Fruit fly (Drosophila melanogaster) whole organism, prepupa: ENCODE measurements around the gene Grx5.

Experiments
- Blimp-1 ChIP-seq: fragments of 200-800 bp; sonication (Bioruptor generic); optimal IDR thresholded peaks from 3 replicates; lab custom pipeline; 2017; ENCODE audit warnings: missing biosample characterization, missing genetic modification characterization, mild to moderate bottlenecking, moderate library complexity, missing genetic modification reagents
- CG10631 ChIP-seq: fragments of 200-800 bp; sonication (Bioruptor generic); optimal IDR thresholded peaks from 2 replicates; lab custom pipeline; 2016; ENCODE audit warnings: missing biosample characterization, missing genetic modification characterization
- CG10669 ChIP-seq: fragments of 200-800 bp; sonication (Bioruptor generic); optimal IDR thresholded peaks from 3 replicates; lab custom pipeline; 2018; ENCODE audit warnings: missing biosample characterization, mild to moderate bottlenecking, missing genetic modification characterization, moderate library complexity
- CG11294 ChIP-seq: fragments of 200-800 bp; sonication (Bioruptor generic); IDR thresholded peaks from 2 replicates; pipeline ENCODE4 v1.3.6; 2022; ENCODE audit warnings: missing biosample characterization, missing genetic modification characterization
- CG11762 ChIP-seq: fragments of 200-800 bp; sonication (Bioruptor generic); optimal IDR thresholded peaks from 3 replicates; lab custom pipeline; 2016; ENCODE audit warnings: missing biosample characterization, missing genetic modification characterization; ENCODE audit not compliant: insufficient read depth
- CG11902 ChIP-seq: fragments of 200-800 bp; sonication (Bioruptor generic); optimal IDR thresholded peaks from 3 replicates; lab custom pipeline; 2016; ENCODE audit warnings: missing biosample characterization, missing genetic modification characterization
- CG15336 ChIP-seq: fragments of 200-800 bp; sonication (Bioruptor generic); IDR thresholded peaks from 2 replicates; pipeline ENCODE4 v1.3.6; 2022; ENCODE audit warnings: missing biosample characterization, missing genetic modification characterization
- CG1621 ChIP-seq: fragments of 200-800 bp; sonication (Bioruptor generic); optimal IDR thresholded peaks from 3 replicates; lab custom pipeline; 2018; ENCODE audit warnings: missing biosample characterization, mild to moderate bottlenecking, missing genetic modification characterization
- CG3032 ChIP-seq: fragments of 200-800 bp; optimal IDR thresholded peaks from 2 replicates; lab custom pipeline; 2019; ENCODE audit warnings: missing biosample characterization, mild to moderate bottlenecking, missing genetic modification characterization, moderate library complexity
- CG31627 ChIP-seq: fragments of 200-800 bp; sonication (Bioruptor generic); optimal IDR thresholded peaks from 3 replicates; lab custom pipeline; 2016; ENCODE audit warnings: missing biosample characterization, missing genetic modification characterization
- CG34406 ChIP-seq: fragments of 200-800 bp; sonication (Bioruptor generic); optimal IDR thresholded peaks from 3 replicates; lab custom pipeline; 2016; ENCODE audit warnings: missing biosample characterization, missing genetic modification characterization
- CG4318 ChIP-seq: fragments of 200-800 bp; sonication (Bioruptor generic); optimal IDR thresholded peaks from 3 replicates; lab custom pipeline; 2017; ENCODE audit warnings: missing biosample characterization, mild to moderate bottlenecking, missing genetic modification characterization
- CG6163 ChIP-seq: fragments of 200-800 bp; sonication (Bioruptor generic); IDR thresholded peaks from 3 replicates; pipeline ENCODE4 v1.3.6; 2022; ENCODE audit warnings: missing biosample characterization, missing genetic modification characterization
- CG6276 ChIP-seq: fragments of 200-800 bp; sonication (Bioruptor generic); optimal IDR thresholded peaks from 2 replicates; lab custom pipeline; 2017; ENCODE audit warnings: missing biosample characterization, mild to moderate bottlenecking, missing genetic modification characterization
- CG6792 ChIP-seq: fragments of 200-800 bp; sonication (Bioruptor generic); optimal IDR thresholded peaks from 3 replicates; lab custom pipeline; 2016; ENCODE audit warnings: missing biosample characterization, missing genetic modification characterization
- CG6808 ChIP-seq: fragments of 200-800 bp; sonication (Bioruptor generic); optimal IDR thresholded peaks from 3 replicates; lab custom pipeline; 2017; ENCODE audit warnings: missing biosample characterization, missing genetic modification characterization, mild to moderate bottlenecking, moderate library complexity, missing genetic modification reagents
- CG7368 ChIP-seq: fragments of 200-800 bp; sonication (Bioruptor generic); optimal IDR thresholded peaks from 3 replicates; lab custom pipeline; 2016; ENCODE audit warnings: missing biosample characterization, missing genetic modification characterization
- CG8119 ChIP-seq: fragments of 200-800 bp; sonication (Bioruptor generic); IDR thresholded peaks from 3 replicates; pipeline ENCODE4 v1.3.6; 2022; ENCODE audit warnings: missing biosample characterization, missing genetic modification characterization
- CG8319 ChIP-seq: fragments of 200-800 bp; sonication (Bioruptor generic); optimal IDR thresholded peaks from 3 replicates; lab custom pipeline; 2016; ENCODE audit warnings: missing biosample characterization, missing genetic modification characterization
- CG8632 ChIP-seq: fragments of 200-800 bp; sonication (Bioruptor generic); optimal IDR thresholded peaks from 3 replicates; lab custom pipeline; 2016; ENCODE audit warnings: missing biosample characterization, missing genetic modification characterization
- Eip78C ChIP-seq: fragments of 200-800 bp; sonication (Bioruptor generic); peaks from one replicate; lab custom pipeline; 2016; ENCODE audit warnings: missing biosample characterization, missing genetic modification characterization
- Eip93F ChIP-seq: fragments of 200-800 bp; sonication (Bioruptor generic); optimal IDR thresholded peaks from 2 replicates; lab custom pipeline; 2016; ENCODE audit warnings: missing biosample characterization, mild to moderate bottlenecking, missing genetic modification characterization
- Ets21C ChIP-seq: fragments of 200-800 bp; sonication (Bioruptor generic); optimal IDR thresholded peaks from 3 replicates; lab custom pipeline; 2016; ENCODE audit warnings: missing biosample characterization, missing genetic modification characterization
- Ets96B ChIP-seq: fragments of 200-800 bp; optimal IDR thresholded peaks from 2 replicates; lab custom pipeline; 2019; ENCODE audit warnings: missing biosample characterization, mild to moderate bottlenecking, missing genetic modification characterization, moderate library complexity
- Gug ChIP-seq: fragments of 200-800 bp; sonication (Bioruptor generic); IDR thresholded peaks from 2 replicates; pipeline ENCODE4 v1.3.6; 2022; ENCODE audit warnings: missing biosample characterization, missing genetic modification characterization
- Hr39 ChIP-seq: fragments of 200-800 bp; sonication (Bioruptor generic); optimal IDR thresholded peaks from 2 replicates; lab custom pipeline; 2016; ENCODE audit warnings: missing biosample characterization, missing genetic modification characterization
- Hr4 ChIP-seq: fragments of 200-800 bp; sonication (Bioruptor generic); optimal IDR thresholded peaks from 3 replicates; lab custom pipeline; 2016; ENCODE audit warnings: missing biosample characterization, missing genetic modification characterization
- Lpt ChIP-seq: fragments of 200-800 bp; sonication (Bioruptor generic); optimal IDR thresholded peaks from 3 replicates; lab custom pipeline; 2016; ENCODE audit warnings: missing biosample characterization, missing genetic modification characterization
- Met ChIP-seq: fragments of 200-800 bp; sonication (Bioruptor generic); optimal IDR thresholded peaks from 3 replicates; lab custom pipeline; 2016; ENCODE audit warnings: missing biosample characterization, missing genetic modification characterization
- OdsH ChIP-seq: fragments of 200-800 bp; sonication (Bioruptor generic); optimal IDR thresholded peaks from 3 replicates; lab custom pipeline; 2016; ENCODE audit warnings: missing biosample characterization, missing genetic modification characterization
- Smox ChIP-seq: fragments of 200-800 bp; sonication (Bioruptor generic); optimal IDR thresholded peaks from 3 replicates; lab custom pipeline; 2016; ENCODE audit warnings: missing biosample characterization, missing genetic modification characterization
- Sox102F ChIP-seq: fragments of 200-800 bp; sonication (Bioruptor generic); optimal IDR thresholded peaks from 2 replicates; lab custom pipeline; 2016; ENCODE audit warnings: missing biosample characterization, mild to moderate bottlenecking, missing genetic modification characterization
- Sox14 ChIP-seq: fragments of 200-800 bp; sonication (Bioruptor generic); optimal IDR thresholded peaks from 3 replicates; lab custom pipeline; 2016; ENCODE audit warnings: missing biosample characterization, missing genetic modification characterization
- Sox15 ChIP-seq: fragments of 200-800 bp; sonication (Bioruptor generic); optimal IDR thresholded peaks from 3 replicates; lab custom pipeline; 2016; ENCODE audit warnings: missing biosample characterization, missing genetic modification characterization
- acj6 ChIP-seq: fragments of 200-800 bp; sonication (Bioruptor generic); optimal IDR thresholded peaks from 3 replicates; lab custom pipeline; 2016; ENCODE audit warnings: missing biosample characterization, missing genetic modification characterization
- dac ChIP-seq: fragments of 200-800 bp; sonication (Bioruptor generic); optimal IDR thresholded peaks from 2 replicates; lab custom pipeline; 2017; ENCODE audit warnings: missing biosample characterization, mild to moderate bottlenecking, missing genetic modification characterization
- dsx ChIP-seq: fragments of 200-800 bp; optimal IDR thresholded peaks from 3 replicates; lab custom pipeline; 2019; ENCODE audit warnings: missing biosample characterization, mild to moderate bottlenecking, missing genetic modification characterization, moderate library complexity; ENCODE audit not compliant: poor library complexity, severe bottlenecking
- eg ChIP-seq: fragments of 200-800 bp; sonication (Bioruptor generic); IDR thresholded peaks from 3 replicates; pipeline ENCODE4 v1.3.6; 2022; ENCODE audit warnings: missing biosample characterization, missing genetic modification characterization
- esn ChIP-seq: fragments of 200-800 bp; sonication (Bioruptor generic); optimal IDR thresholded peaks from 2 replicates; lab custom pipeline; 2016; ENCODE audit warnings: missing biosample characterization, mild to moderate bottlenecking, missing genetic modification characterization, moderate library complexity
- fd59A ChIP-seq: fragments of 200-800 bp; sonication (Bioruptor generic); optimal IDR thresholded peaks from 2 replicates; lab custom pipeline; 2017; ENCODE audit warnings: missing biosample characterization, mild to moderate bottlenecking, missing genetic modification characterization, missing genetic modification reagents
- fd85E ChIP-seq: fragments of 200-800 bp; sonication (Bioruptor generic); optimal IDR thresholded peaks from 3 replicates; lab custom pipeline; 2016; ENCODE audit warnings: missing biosample characterization, missing genetic modification characterization
- fkh ChIP-seq: fragments of 200-800 bp; sonication (Bioruptor generic); optimal IDR thresholded peaks from 3 replicates; lab custom pipeline; 2017; ENCODE audit warnings: missing biosample characterization, mild to moderate bottlenecking, missing genetic modification characterization, moderate library complexity
- lz ChIP-seq: fragments of 200-800 bp; sonication (Bioruptor generic); optimal IDR thresholded peaks from 3 replicates; lab custom pipeline; 2016; ENCODE audit warnings: missing biosample characterization, missing genetic modification characterization
- net ChIP-seq: fragments of 200-800 bp; sonication (Bioruptor generic); optimal IDR thresholded peaks from 3 replicates; lab custom pipeline; 2016; ENCODE audit warnings: missing biosample characterization, missing genetic modification characterization
- pdm3 ChIP-seq: fragments of 200-800 bp; sonication (Bioruptor generic); optimal IDR thresholded peaks from 3 replicates; lab custom pipeline; 2016; ENCODE audit warnings: missing biosample characterization, missing genetic modification characterization
- salr ChIP-seq, 2 experiments: fragments of 200-800 bp; sonication (Bioruptor generic); optimal IDR thresholded peaks; 3 replicates each; lab custom pipeline; 2016 to 2018; ENCODE audit warnings: missing biosample characterization in 2 of 2, missing genetic modification characterization in 2 of 2, mild to moderate bottlenecking in 1 of 2
- spab ChIP-seq: fragments of 200-800 bp; sonication (Bioruptor generic); optimal IDR thresholded peaks from 2 replicates; lab custom pipeline; 2017; ENCODE audit warnings: missing biosample characterization, mild to moderate bottlenecking, missing genetic modification characterization, missing genetic modification reagents
- ss ChIP-seq, 2 experiments: fragments of 200-800 bp; sonication (Bioruptor generic); optimal IDR thresholded peaks; 2 replicates in 1 of 2; 3 replicates in 1 of 2; lab custom pipeline; 2017 to 2018; ENCODE audit warnings: mild to moderate bottlenecking in 2 of 2, missing biosample characterization in 2 of 2, missing genetic modification characterization in 2 of 2, moderate library complexity in 1 of 2
- svp ChIP-seq: fragments of 200-800 bp; sonication (Bioruptor generic); peaks from one replicate; lab custom pipeline; 2016; ENCODE audit warnings: missing biosample characterization, missing genetic modification characterization
- topi ChIP-seq: fragments of 200-800 bp; sonication (Bioruptor generic); optimal IDR thresholded peaks from 3 replicates; lab custom pipeline; 2016; ENCODE audit warnings: missing biosample characterization, missing genetic modification characterization
- vri ChIP-seq: fragments of 200-800 bp; sonication (Bioruptor generic); optimal IDR thresholded peaks from 3 replicates; lab custom pipeline; 2016; ENCODE audit warnings: missing biosample characterization, mild to moderate bottlenecking, missing genetic modification characterization

Gene Grx5

DNA sequence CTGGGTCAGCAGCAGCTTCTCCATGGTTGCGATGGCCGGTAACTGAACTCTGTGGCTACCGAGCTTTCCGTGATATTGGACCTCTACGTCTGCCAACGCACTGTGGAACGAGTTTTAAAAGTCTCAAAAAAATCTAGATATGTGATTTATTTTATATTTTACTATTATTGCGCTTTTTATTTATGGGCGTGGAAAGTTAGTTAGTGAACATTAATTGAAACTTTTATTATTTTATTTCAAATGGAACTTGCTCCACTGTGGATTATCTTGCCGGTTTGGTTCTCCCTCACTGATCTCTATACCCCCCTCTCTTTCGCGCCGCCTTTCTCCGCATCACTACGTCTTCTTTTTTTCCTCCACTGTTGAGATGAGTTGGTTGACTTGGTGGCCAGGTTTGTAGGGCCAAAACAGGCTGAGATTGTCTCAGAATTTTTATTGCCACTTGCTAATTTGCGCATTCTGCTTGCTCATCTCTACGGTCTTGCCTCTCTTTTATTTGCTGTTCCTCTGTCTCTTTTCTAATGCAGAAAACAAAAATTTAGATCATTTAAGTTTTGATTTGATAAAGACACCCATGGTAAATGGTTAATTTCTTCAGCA, 10.9 kb upstream of the Grx5 start, which contains the start of gene CG9522:
TSS of gene CG9522 (minus strand) at position 54 of the 600 bp plus-strand sequence.
- peak; percentile 89 for TF ChIP-seq CG6276 (GFP tag; lab: Kevin White, UChicago)
- peak; percentile 80 for TF ChIP-seq CG34406 (GFP tag; lab: Kevin White, UChicago)
- TF ChIP-seq pdm3: peak; percentile 86
- peak; percentile 95 for TF ChIP-seq CG6163 (GFP tag; lab: Robert Waterston, UW)
- TF ChIP-seq CG31627: peak; percentile 67
- TF ChIP-seq CG10631: peak; percentile 90
- TF ChIP-seq salr (GFP tag; optimal IDR thresholded peaks at IDR 0.05; lab: Kevin White, UChicago): peak; percentile 52 to 85
- peak; percentile 63 for TF ChIP-seq dac (GFP tag; lab: Kevin White, UChicago)
- peak; percentile 11 for TF ChIP-seq fd85E
- peak; percentile 79 for TF ChIP-seq Sox102F
- TF ChIP-seq CG7368 (GFP tag; lab: Kevin White, UChicago): peak; percentile 70
- TF ChIP-seq Blimp-1: peak; percentile 21
- peak; percentile 85 for TF ChIP-seq Hr4 (GFP tag; lab: Kevin White, UChicago)
- peak; percentile 98 for TF ChIP-seq Eip78C (GFP tag; lab: Kevin White, UChicago)
- peak; percentile 90 for TF ChIP-seq CG8119 (GFP tag; lab: Robert Waterston, UW)
- TF ChIP-seq Ets21C: peak; percentile 53
- peak; percentile 85 for TF ChIP-seq ss (GFP tag; optimal IDR thresholded peaks at IDR 0.05; lab: Kevin White, UChicago)
- peak; percentile 70 for TF ChIP-seq spab (GFP tag; lab: Kevin White, UChicago)
- TF ChIP-seq vri (GFP tag; lab: Kevin White, UChicago): peak; percentile 58
- peak; percentile 77 for TF ChIP-seq Gug (GFP tag; lab: Robert Waterston, UW)
- TF ChIP-seq topi: peak; percentile 85
- TF ChIP-seq CG3032 (tag; lab: Kevin White, UChicago): peak; percentile 75
- TF ChIP-seq Sox14: peak; percentile 86
- TF ChIP-seq eg (GFP tag; lab: Robert Waterston, UW): peak; percentile 82
- peak; percentile 79 for TF ChIP-seq lz
- peak; percentile 85 for TF ChIP-seq Met (GFP tag; lab: Kevin White, UChicago)
- no peak for TF ChIP-seq Eip93F
- peak; percentile 92 for TF ChIP-seq CG15336 (GFP tag; lab: Robert Waterston, UW)
- TF ChIP-seq CG11902: peak; percentile 49
- TF ChIP-seq CG8319 (GFP tag; lab: Kevin White, UChicago): peak; percentile 76
- peak; percentile 87 for TF ChIP-seq Lpt
- no peak for TF ChIP-seq fkh
- TF ChIP-seq Smox (GFP tag; lab: Kevin White, UChicago): peak; percentile 74
- peak; percentile 66 for TF ChIP-seq CG11294 (GFP tag; lab: Robert Waterston, UW)
- TF ChIP-seq CG6792 (GFP tag; lab: Kevin White, UChicago): peak; percentile 86
- peak; percentile 76 for TF ChIP-seq fd59A (GFP tag; lab: Kevin White, UChicago)
- TF ChIP-seq Ets96B (tag; lab: Kevin White, UChicago): peak; percentile 85
- peak; percentile 84 for TF ChIP-seq esn (GFP tag; lab: Kevin White, UChicago)
- TF ChIP-seq OdsH: peak; percentile 88
- peak; percentile 61 for TF ChIP-seq Sox15 (GFP tag; lab: Kevin White, UChicago)
- peak; percentile 86 for TF ChIP-seq CG6808 (GFP tag; lab: Kevin White, UChicago)
- peak; percentile 81 for TF ChIP-seq dsx (GFP tag; lab: Kevin White, UChicago)
- TF ChIP-seq Hr39 (GFP tag; lab: Kevin White, UChicago): peak; percentile 65
- peak; percentile 83 for TF ChIP-seq CG4318 (GFP tag; lab: Kevin White, UChicago)
- TF ChIP-seq net (GFP tag; lab: Kevin White, UChicago): peak; percentile 82
- peak; percentile 89 for TF ChIP-seq acj6 (GFP tag; lab: Kevin White, UChicago)
- TF ChIP-seq CG1621 (tag; lab: Kevin White, UChicago): peak; percentile 78
- peak; percentile 85 for TF ChIP-seq CG11762 (GFP tag; lab: Kevin White, UChicago)
- TF ChIP-seq svp (GFP tag; lab: Kevin White, UChicago): peak; percentile 85
- peak; percentile 80 for TF ChIP-seq CG8632 (GFP tag; lab: Kevin White, UChicago)
- peak; percentile 78 for TF ChIP-seq CG10669 (GFP tag; lab: Kevin White, UChicago)
